Fruit fly (Drosophila melanogaster) whole organism, embryonic: ENCODE data around the gene Nos.

Experiments used
- Awh ChIP-seq: fragments of 200-800 bp; sonication (Bioruptor generic); IDR thresholded peaks from 2 replicates; pipeline ENCODE4, ENCODE4 v1.3.6; 2022; ENCODE audit warnings: missing biosample characterization, missing genetic modification characterization
- BtbVII ChIP-seq: fragments of 200-800 bp; sonication (Bioruptor generic); optimal IDR thresholded peaks from 3 replicates; lab custom pipeline; 2017; ENCODE audit warnings: missing biosample characterization, mild to moderate bottlenecking, missing genetic modification characterization
- CG10979 ChIP-seq: fragments of 200-800 bp; sonication (Bioruptor generic); optimal IDR thresholded peaks from 2 replicates; lab custom pipeline; 2018; ENCODE audit warnings: missing biosample characterization, mild to moderate bottlenecking, missing genetic modification characterization, moderate library complexity
- CG14050 ChIP-seq: fragments of 200-800 bp; sonication (Bioruptor generic); IDR thresholded peaks from 3 replicates; pipeline ENCODE4 v1.3.6; 2022; ENCODE audit warnings: missing biosample characterization, missing genetic modification characterization
- CG14860 ChIP-seq: fragments of 200-800 bp; sonication (Bioruptor generic); IDR thresholded peaks from 3 replicates; pipeline ENCODE4 v1.3.6; 2022; ENCODE audit warnings: missing biosample characterization, missing genetic modification characterization; ENCODE audit not compliant: partially characterized antibody
- CG15514 ChIP-seq: fragments of 200-800 bp; sonication (Bioruptor generic); optimal IDR thresholded peaks from 3 replicates; lab custom pipeline; 2017; ENCODE audit warnings: missing biosample characterization, missing genetic modification characterization, mild to moderate bottlenecking, moderate library complexity, missing genetic modification reagents
- CG16863 ChIP-seq: fragments of 200-800 bp; sonication (Bioruptor generic); optimal IDR thresholded peaks from 3 replicates; lab custom pipeline; 2016; ENCODE audit warnings: missing biosample characterization, missing genetic modification characterization
- CG17186 ChIP-seq: fragments of 200-800 bp; sonication (Bioruptor generic); optimal IDR thresholded peaks from 3 replicates; lab custom pipeline; 2017; ENCODE audit warnings: missing biosample characterization, missing genetic modification reagents, missing genetic modification characterization
- CG17359 ChIP-seq: fragments of 200-800 bp; sonication (Bioruptor generic); optimal IDR thresholded peaks from 3 replicates; lab custom pipeline; 2018; ENCODE audit warnings: missing biosample characterization, mild to moderate bottlenecking, missing genetic modification characterization, moderate library complexity
- CG17802 ChIP-seq: fragments of 200-800 bp; sonication (Bioruptor generic); optimal IDR thresholded peaks from 2 replicates; lab custom pipeline; 2018; ENCODE audit warnings: missing biosample characterization, mild to moderate bottlenecking, missing genetic modification characterization, moderate library complexity
- CG17912 ChIP-seq: fragments of 200-800 bp; sonication (Bioruptor generic); optimal IDR thresholded peaks from 2 replicates; lab custom pipeline; 2018; ENCODE audit warnings: missing biosample characterization, mild to moderate bottlenecking, missing genetic modification characterization
- CG18599 ChIP-seq: fragments of 200-800 bp; sonication (Bioruptor generic); optimal IDR thresholded peaks from 3 replicates; lab custom pipeline; 2017; ENCODE audit warnings: missing biosample characterization, missing genetic modification characterization, mild to moderate bottlenecking, moderate library complexity, missing genetic modification reagents
- CG18619 ChIP-seq: fragments of 200-800 bp; sonication (Bioruptor generic); optimal IDR thresholded peaks from 3 replicates; lab custom pipeline; 2017; ENCODE audit warnings: missing biosample characterization, mild to moderate bottlenecking, missing genetic modification characterization
- CG5180 ChIP-seq: fragments of 200-800 bp; sonication (Bioruptor generic); optimal IDR thresholded peaks from 3 replicates; lab custom pipeline; 2017; ENCODE audit warnings: missing biosample characterization, missing genetic modification characterization, mild to moderate bottlenecking, moderate library complexity, missing genetic modification reagents
- CG8765 ChIP-seq: fragments of 200-800 bp; sonication (Bioruptor generic); IDR thresholded peaks from 2 replicates; pipeline ENCODE4 v1.3.6; 2022; ENCODE audit warnings: missing biosample characterization, missing genetic modification characterization
- CTCF ChIP-seq: fragments of 200-800 bp; sonication (Bioruptor generic); optimal IDR thresholded peaks from 2 replicates; lab custom pipeline; 2017; ENCODE audit warnings: missing biosample characterization, mild to moderate bottlenecking, missing genetic modification characterization, moderate library complexity
- D19B ChIP-seq: fragments of 200-800 bp; sonication (Bioruptor generic); optimal IDR thresholded peaks from 2 replicates; lab custom pipeline; 2017; ENCODE audit warnings: missing biosample characterization, mild to moderate bottlenecking, missing genetic modification characterization
- Deaf1 ChIP-seq: fragments of 200-800 bp; optimal IDR thresholded peaks from 3 replicates; lab custom pipeline; 2019; ENCODE audit warnings: missing biosample characterization, mild to moderate bottlenecking, missing genetic modification characterization, moderate library complexity
- Doc2 ChIP-seq: fragments of 200-800 bp; sonication (Bioruptor generic); IDR thresholded peaks from 2 replicates; pipeline ENCODE4 v1.3.6; 2022; ENCODE audit warnings: missing biosample characterization, missing genetic modification characterization
- Elba2 ChIP-seq: fragments of 200-800 bp; sonication (Bioruptor generic); optimal IDR thresholded peaks from 3 replicates; lab custom pipeline; 2016; ENCODE audit warnings: missing biosample characterization, missing genetic modification characterization
- Ets97D ChIP-seq: fragments of 200-800 bp; sonication (Bioruptor generic); optimal IDR thresholded peaks from 3 replicates; lab custom pipeline; 2016; ENCODE audit warnings: missing biosample characterization, missing genetic modification characterization
- GATAe ChIP-seq: fragments of 200-800 bp; sonication (Bioruptor generic); conservative IDR thresholded peaks from 2 replicates; pipeline ENCODE4 v1.3.6; 2022; ENCODE audit warnings: missing biosample characterization, missing genetic modification characterization
- Hr51 ChIP-seq, 2 experiments: fragments of 200-800 bp; sonication (Bioruptor generic); optimal IDR thresholded peaks; 2 replicates in 1 of 2; 3 replicates in 1 of 2; lab custom pipeline; 2016 to 2018; ENCODE audit warnings: missing biosample characterization in 2 of 2, missing genetic modification characterization in 2 of 2, mild to moderate bottlenecking in 1 of 2, moderate library complexity in 1 of 2
- Lim3 ChIP-seq: fragments of 200-800 bp; sonication (Bioruptor generic); IDR thresholded peaks from 2 replicates; pipeline ENCODE4 v1.3.6; 2022; ENCODE audit warnings: missing biosample characterization, missing genetic modification characterization
- MESR4 ChIP-seq: fragments of 200-800 bp; sonication (Bioruptor generic); optimal IDR thresholded peaks from 2 replicates; lab custom pipeline; 2018; ENCODE audit warnings: missing biosample characterization, mild to moderate bottlenecking, missing genetic modification characterization, moderate library complexity
- NFAT ChIP-seq: fragments of 200-800 bp; sonication (Bioruptor generic); IDR thresholded peaks from 2 replicates; pipeline ENCODE4 v1.3.6; 2022; ENCODE audit warnings: missing biosample characterization, missing genetic modification characterization
- Nf-YB ChIP-seq: fragments of 200-800 bp; sonication (Bioruptor generic); optimal IDR thresholded peaks from 3 replicates; lab custom pipeline; 2019; ENCODE audit warnings: missing biosample characterization, mild to moderate bottlenecking, missing genetic modification characterization, moderate library complexity
- Pdp1 ChIP-seq, 2 experiments: fragments of 200-800 bp; sonication (Bioruptor generic); optimal IDR thresholded peaks; 3 replicates each; lab custom pipeline; 2016; ENCODE audit warnings: missing biosample characterization in 2 of 2, missing genetic modification characterization in 2 of 2, mild to moderate bottlenecking in 1 of 2, moderate library complexity in 1 of 2
- Ravus ChIP-seq: fragments of 200-800 bp; sonication (Bioruptor generic); IDR thresholded peaks from 2 replicates; pipeline ENCODE4 v1.3.6; 2022; ENCODE audit warnings: missing biosample characterization, missing genetic modification characterization
- Side ChIP-seq: fragments of 200-800 bp; sonication (Bioruptor generic); optimal IDR thresholded peaks from 2 replicates; lab custom pipeline; 2016; ENCODE audit warnings: missing biosample characterization, missing genetic modification characterization
- Six4 ChIP-seq: fragments of 200-800 bp; sonication (Bioruptor generic); optimal IDR thresholded peaks from 2 replicates; lab custom pipeline; 2016; ENCODE audit warnings: missing biosample characterization, missing genetic modification characterization
- Sox100B ChIP-seq: fragments of 200-800 bp; sonication (Bioruptor generic); optimal IDR thresholded peaks from 3 replicates; lab custom pipeline; 2018; ENCODE audit warnings: missing biosample characterization, mild to moderate bottlenecking, missing genetic modification characterization
- Sry-β ChIP-seq: fragments of 200-800 bp; sonication (Bioruptor generic); optimal IDR thresholded peaks from 2 replicates; lab custom pipeline; 2018; ENCODE audit warnings: missing biosample characterization, mild to moderate bottlenecking, missing genetic modification characterization, moderate library complexity
- Trl ChIP-seq, 3 experiments: fragments of >200 bp in 2 of 3; fragments of 200-800 bp in 1 of 3; sonication (Bioruptor generic) in 1 of 3; optimal IDR thresholded peaks; 2 replicates in 1 of 3; 3 replicates in 2 of 3; lab custom pipeline; 2016 to 2017; ENCODE audit warnings: missing biosample characterization in 1 of 3, missing genetic modification characterization in 1 of 3
- YL-1 ChIP-seq: fragments of 200-800 bp; sonication (Bioruptor generic); optimal IDR thresholded peaks from 3 replicates; lab custom pipeline; 2017; ENCODE audit warnings: missing biosample characterization, mild to moderate bottlenecking, missing genetic modification characterization
- aop ChIP-seq: fragments of 200-800 bp; sonication (Bioruptor generic); IDR thresholded peaks from 2 replicates; pipeline ENCODE4 v1.3.6; 2022; ENCODE audit warnings: missing biosample characterization, missing genetic modification characterization
- caup ChIP-seq: fragments of 200-800 bp; sonication (Bioruptor generic); optimal IDR thresholded peaks from 3 replicates; lab custom pipeline; 2017; ENCODE audit warnings: missing biosample characterization, mild to moderate bottlenecking, missing genetic modification characterization, moderate library complexity; ENCODE audit not compliant: severe bottlenecking
- chinmo ChIP-seq: fragments of 200-800 bp; sonication (Bioruptor generic); IDR thresholded peaks from 4 replicates; pipeline ENCODE4 v1.3.6; 2022; ENCODE audit warnings: missing biosample characterization, missing genetic modification characterization; ENCODE audit not compliant: partially characterized antibody
- eve ChIP-seq, 2 experiments: fragments of >200 bp; optimal IDR thresholded peaks; 2 replicates each; lab custom pipeline; 2017; ENCODE audit warnings: missing biosample characterization in 2 of 2, missing genetic modification characterization in 2 of 2
- gfzf ChIP-seq: fragments of 200-800 bp; sonication (Bioruptor generic); optimal IDR thresholded peaks from 2 replicates; lab custom pipeline; 2016; ENCODE audit warnings: missing biosample characterization, mild to moderate bottlenecking, missing genetic modification characterization, moderate library complexity
- hth ChIP-seq: fragments of >200 bp; optimal IDR thresholded peaks from 2 replicates; lab custom pipeline; 2017; ENCODE audit warnings: inconsistent platforms
- kay ChIP-seq: fragments of 200-800 bp; sonication (Bioruptor generic); optimal IDR thresholded peaks from 2 replicates; lab custom pipeline; 2016; ENCODE audit warnings: missing biosample characterization, missing genetic modification characterization
- odd ChIP-seq: fragments of 200-800 bp; sonication (Bioruptor generic); optimal IDR thresholded peaks from 2 replicates; lab custom pipeline; 2017; ENCODE audit warnings: missing biosample characterization, mild to moderate bottlenecking, missing genetic modification characterization
- sisA ChIP-seq: fragments of 200-800 bp; sonication (Bioruptor generic); IDR thresholded peaks from 2 replicates; pipeline ENCODE4 v1.3.6; 2022; ENCODE audit warnings: missing biosample characterization, missing genetic modification characterization
- sna ChIP-seq: fragments of 200-800 bp; sonication (Bioruptor generic); IDR thresholded peaks from 2 replicates; pipeline ENCODE4 v1.3.6; 2022; ENCODE audit warnings: missing biosample characterization, missing genetic modification characterization; ENCODE audit not compliant: partially characterized antibody
- sr ChIP-seq: fragments of 200-800 bp; sonication (Bioruptor generic); IDR thresholded peaks from 3 replicates; pipeline ENCODE4 v1.3.6; 2022; ENCODE audit warnings: missing biosample characterization, missing genetic modification characterization
- vvl ChIP-seq: fragments of 200-800 bp; sonication (Bioruptor generic); IDR thresholded peaks from 2 replicates; pipeline ENCODE4 v1.3.6; 2022; ENCODE audit warnings: missing biosample characterization, missing genetic modification characterization
- yki ChIP-seq: fragments of >200 bp; optimal IDR thresholded peaks from 3 replicates; lab custom pipeline; 2018
- zfh2 ChIP-seq: fragments of 200-800 bp; sonication (Bioruptor generic); optimal IDR thresholded peaks from 2 replicates; lab custom pipeline; 2016; ENCODE audit warnings: missing biosample characterization, missing genetic modification characterization

The Nos gene

dm6 chr2L:10760422-10761166, 76.7 kb downstream of the Nos start, which contains the start of gene CG6495 (continued):
- no peak for TF ChIP-seq gfzf (GFP tag; lab: Kevin White, UChicago)
- peak; percentile 28 for TF ChIP-seq CG15514 (GFP tag; lab: Kevin White, UChicago)
- TF ChIP-seq Pdp1 (GFP tag; optimal IDR thresholded peaks at IDR 0.05; lab: Kevin White, UChicago): peak in 1 of 2 experiments; percentile 15
- peak; percentile 13 for TF ChIP-seq Nf-YB (GFP tag; lab: Kevin White, UChicago)
- TF ChIP-seq Doc2 (GFP tag; lab: Robert Waterston, UW): no peak
- TF ChIP-seq Deaf1: peak; percentile 69
- TF ChIP-seq eve (GFP tag; optimal IDR thresholded peaks at IDR 0.05; lab: Kevin White, UChicago): no peak
- peak; percentile 62 for TF ChIP-seq caup (GFP tag; lab: Kevin White, UChicago)
- TF ChIP-seq chinmo: no peak
- TF ChIP-seq Sox100B: no peak
- no peak for TF ChIP-seq sna (GFP tag; lab: Robert Waterston, UW)
- no peak for TF ChIP-seq CTCF (GFP tag; lab: Kevin White, UChicago)
- no peak for TF ChIP-seq GATAe (GFP tag; lab: Robert Waterston, UW)
- no peak for TF ChIP-seq CG16863 (GFP tag; lab: Kevin White, UChicago)
- TF ChIP-seq yki (lab: Kevin White, UChicago): no peak
- no peak for TF ChIP-seq CG17912 (GFP tag; lab: Kevin White, UChicago)
- no peak for TF ChIP-seq D19B (GFP tag; lab: Kevin White, UChicago)
- TF ChIP-seq Hr51 (GFP tag; optimal IDR thresholded peaks at IDR 0.05; lab: Kevin White, UChicago): peak in 1 of 2 experiments; percentile 75
- no peak for TF ChIP-seq MESR4
- no peak for TF ChIP-seq aop (GFP tag; lab: Robert Waterston, UW)
- no peak for TF ChIP-seq Elba2
- peak; percentile 65 for TF ChIP-seq vvl (GFP tag; lab: Robert Waterston, UW)
- peak; percentile 32 for TF ChIP-seq Six4 (GFP tag; lab: Kevin White, UChicago)
- peak; percentile 22 for TF ChIP-seq kay
- TF ChIP-seq odd (GFP tag; lab: Kevin White, UChicago): no peak
- peak; percentile 25 for TF ChIP-seq CG18619 (GFP tag; lab: Kevin White, UChicago)
- TF ChIP-seq zfh2 (GFP tag; lab: Kevin White, UChicago): no peak
- TF ChIP-seq CG14860 (GFP tag; lab: Robert Waterston, UW): no peak
- no peak for TF ChIP-seq CG8765 (GFP tag; lab: Robert Waterston, UW)
- TF ChIP-seq Lim3 (GFP tag; lab: Robert Waterston, UW): no peak
- TF ChIP-seq Ets97D: no peak
- peak; percentile 57 for TF ChIP-seq BtbVII (GFP tag; lab: Kevin White, UChicago)
- TF ChIP-seq Sry-β (GFP tag; lab: Kevin White, UChicago): no peak
- TF ChIP-seq hth: no peak
- TF ChIP-seq CG5180 (GFP tag; lab: Kevin White, UChicago): peak; percentile 0
- TF ChIP-seq CG17802 (tag; lab: Kevin White, UChicago): no peak
- no peak for TF ChIP-seq YL-1 (GFP tag; lab: Kevin White, UChicago)
- TF ChIP-seq sr: no peak
- peak; percentile 51 for TF ChIP-seq Awh (GFP tag; lab: Robert Waterston, UW)
- no peak for TF ChIP-seq CG14050 (GFP tag; lab: Robert Waterston, UW)
- TF ChIP-seq CG10979 (tag; lab: Kevin White, UChicago): peak; percentile 59
- TF ChIP-seq CG17186: no peak
- TF ChIP-seq CG17359 (tag; lab: Kevin White, UChicago): peak; percentile 67
- peak; percentile 37; the same call in 1 of the 2 replicates for TF ChIP-seq sisA (GFP tag; lab: Robert Waterston, UW)
- TF ChIP-seq NFAT (GFP tag; lab: Robert Waterston, UW): no peak
- TF ChIP-seq Side: no peak
- TF ChIP-seq CG18599 (GFP tag; lab: Kevin White, UChicago): peak; percentile 86
- no peak for TF ChIP-seq Trl (optimal IDR thresholded peaks at IDR 0.05; lab: Kevin White, UChicago)
- no peak for TF ChIP-seq Trl (GFP tag; optimal IDR thresholded peaks at IDR 0.05; lab: Kevin White, UChicago)
- TF ChIP-seq Ravus (GFP tag; lab: Robert Waterston, UW): no peak
